Fruit fly (Drosophila melanogaster): ENCODE data around the gene CG34166.
A peak's percentile ranks its signal among the peaks of the same experiment; 100 is the strongest.

DNA sequence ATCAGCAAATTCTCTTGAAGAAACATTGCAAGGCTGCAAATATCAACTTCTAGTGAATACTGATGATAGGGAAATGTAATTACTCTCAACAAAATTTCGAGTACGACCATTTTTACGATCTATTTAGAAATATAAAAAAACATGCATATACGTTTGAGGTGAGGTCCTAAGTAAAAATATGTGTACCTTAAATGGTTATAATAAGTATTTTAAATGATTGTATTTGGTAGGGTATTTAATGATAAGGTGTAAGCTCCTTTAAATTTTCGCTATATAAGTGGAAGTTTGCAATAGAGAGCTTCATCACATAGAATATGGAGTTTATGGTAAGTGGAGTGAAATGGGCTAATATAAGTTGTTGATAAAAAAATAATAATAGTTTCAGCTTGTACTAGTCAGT, 1.1 kb downstream of the CG34166 start, which contains the start of gene CG42681:
- TF ChIP-seq Gug (GFP tag; IDR thresholded peaks at IDR 0.05), result no peak
- no peak for TF ChIP-seq CG8632 (GFP tag; optimal IDR thresholded peaks at IDR 0.05)
- TF ChIP-seq dsx (GFP tag; optimal IDR thresholded peaks at IDR 0.05; ENCODE audit: poor library complexity, severe bottlenecking), result no peak
- no peak for TF ChIP-seq CG31627 (GFP tag; optimal IDR thresholded peaks at IDR 0.05)
- no peak for TF ChIP-seq fd59A (GFP tag; optimal IDR thresholded peaks at IDR 0.05)
- TF ChIP-seq net (GFP tag; optimal IDR thresholded peaks at IDR 0.05), result no peak
- TF ChIP-seq svp (GFP tag), result peak; percentile 51
- no peak for TF ChIP-seq achi (GFP tag; optimal IDR thresholded peaks at IDR 0.05)
- no peak for TF ChIP-seq Blimp-1 (GFP tag; optimal IDR thresholded peaks at IDR 0.05)
- no peak for TF ChIP-seq CG3919 (GFP tag; optimal IDR thresholded peaks at IDR 0.05)
- TF ChIP-seq Smox (GFP tag; optimal IDR thresholded peaks at IDR 0.05), result no peak
- no peak for TF ChIP-seq CG11902 (GFP tag; optimal IDR thresholded peaks at IDR 0.05)
- no peak for TF ChIP-seq ss (GFP tag; optimal IDR thresholded peaks at IDR 0.05)
- TF ChIP-seq Lpt (GFP tag; optimal IDR thresholded peaks at IDR 0.05), result no peak
